Worm (Caenorhabditis elegans): Measurements from ENCODE around the gene daf-10.

ce11 chrIV:9096160-9096879 is 49.7 kb downstream of the daf-10 start, which contains the start of the genes znf-706 and cpna-3:
- no peak for TF ChIP-seq klf-2 (GFP tag; conservative IDR thresholded peaks at IDR 0.05)
- no peak for TF ChIP-seq cog-1 (tag; optimal IDR thresholded peaks at IDR 0.05)
- no peak for TF ChIP-seq flt-1 (GFP tag; IDR thresholded peaks at IDR 0.05)
- no peak for TF ChIP-seq ztf-29 (GFP tag; IDR thresholded peaks at IDR 0.05)
- TF ChIP-seq ztf-23 (GFP tag; IDR thresholded peaks at IDR 0.05), result no peak
- TF ChIP-seq ref-1 (GFP tag; conservative IDR thresholded peaks at IDR 0.05), result no peak
- TF ChIP-seq tab-1 (GFP tag; IDR thresholded peaks at IDR 0.05), result no peak
- no peak for TF ChIP-seq T22C8.4 (GFP tag; IDR thresholded peaks at IDR 0.05)
